Fruit fly (Drosophila melanogaster) whole organism, pupa: ENCODE data around the gene CG6574.
A peak's percentile ranks its signal among the peaks of the same experiment; 100 is the strongest.

Source experiments
- CG10348 ChIP-seq: fragments of 200-800 bp; sonication (Bioruptor generic); IDR thresholded peaks from 2 replicates; pipeline ENCODE4 v1.3.6; 2022; ENCODE audit warnings: missing biosample characterization, missing genetic modification characterization
- CG12605 ChIP-seq: fragments of 200-800 bp; sonication (Bioruptor generic); IDR thresholded peaks from 2 replicates; pipeline ENCODE4 v1.3.6; 2022; ENCODE audit warnings: missing biosample characterization, missing genetic modification characterization
- CG13204 ChIP-seq: fragments of 200-800 bp; sonication (Bioruptor generic); optimal IDR thresholded peaks from 2 replicates; lab custom pipeline; 2018; ENCODE audit warnings: missing biosample characterization, mild to moderate bottlenecking, missing genetic modification characterization, moderate library complexity
- CG14655 ChIP-seq: fragments of 200-800 bp; sonication (Bioruptor generic); optimal IDR thresholded peaks from 3 replicates; lab custom pipeline; 2017; ENCODE audit warnings: mild to moderate bottlenecking, missing biosample characterization, missing genetic modification reagents, missing genetic modification characterization
- CG15710 ChIP-seq: fragments of 200-800 bp; sonication (Bioruptor generic); optimal IDR thresholded peaks from 2 replicates; lab custom pipeline; 2018; ENCODE audit warnings: missing biosample characterization, mild to moderate bottlenecking, missing genetic modification characterization, moderate library complexity
- CG17806 ChIP-seq: fragments of 200-800 bp; sonication (Bioruptor generic); optimal IDR thresholded peaks from 2 replicates; lab custom pipeline; 2018; ENCODE audit warnings: missing biosample characterization, mild to moderate bottlenecking, missing genetic modification characterization, moderate library complexity
- CG32121 ChIP-seq: fragments of 200-800 bp; sonication (Bioruptor generic); IDR thresholded peaks from 2 replicates; pipeline ENCODE4 v1.3.6; 2022; ENCODE audit warnings: missing biosample characterization, missing genetic modification characterization
- CG34367 ChIP-seq: fragments of 200-800 bp; sonication (Bioruptor generic); optimal IDR thresholded peaks from 2 replicates; lab custom pipeline; 2018; ENCODE audit warnings: missing biosample characterization, mild to moderate bottlenecking, missing genetic modification characterization
- CG4496 ChIP-seq: fragments of 200-800 bp; sonication (Bioruptor generic); IDR thresholded peaks from 3 replicates; pipeline ENCODE4 v1.3.6; 2022; ENCODE audit warnings: missing biosample characterization, missing genetic modification characterization
- CG8159 ChIP-seq: fragments of 200-800 bp; sonication (Bioruptor generic); optimal IDR thresholded peaks from 3 replicates; lab custom pipeline; 2018; ENCODE audit warnings: missing biosample characterization, mild to moderate bottlenecking, missing genetic modification characterization, moderate library complexity
- CG8301 ChIP-seq: fragments of 200-800 bp; sonication (Bioruptor generic); optimal IDR thresholded peaks from 2 replicates; lab custom pipeline; 2018; ENCODE audit warnings: missing biosample characterization, mild to moderate bottlenecking, missing genetic modification characterization
- CG9948 ChIP-seq: fragments of 200-800 bp; sonication (Bioruptor generic); optimal IDR thresholded peaks from 2 replicates; lab custom pipeline; 2018; ENCODE audit warnings: missing biosample characterization, mild to moderate bottlenecking, missing genetic modification characterization, moderate library complexity
- D1 ChIP-seq: fragments of 200-800 bp; sonication (Bioruptor generic); optimal IDR thresholded peaks from 2 replicates; lab custom pipeline; 2018; ENCODE audit warnings: missing biosample characterization, mild to moderate bottlenecking, missing genetic modification characterization, moderate library complexity
- EcR ChIP-seq: fragments of 200-800 bp; sonication (Bioruptor generic); optimal IDR thresholded peaks from 3 replicates; lab custom pipeline; 2019; ENCODE audit warnings: missing biosample characterization, missing genetic modification characterization, mild to moderate bottlenecking, moderate library complexity, missing genetic modification reagents
- Ets98B ChIP-seq: fragments of 200-800 bp; sonication (Bioruptor generic); IDR thresholded peaks from 2 replicates; pipeline ENCODE4 v1.3.6; 2022; ENCODE audit warnings: missing biosample characterization, missing genetic modification characterization
- Pif1A ChIP-seq: fragments of 200-800 bp; sonication (Bioruptor generic); optimal IDR thresholded peaks from 3 replicates; lab custom pipeline; 2016; ENCODE audit warnings: missing biosample characterization, missing genetic modification characterization
- Pif1B ChIP-seq: fragments of 200-800 bp; sonication (Bioruptor generic); optimal IDR thresholded peaks from 3 replicates; lab custom pipeline; 2016; ENCODE audit warnings: missing biosample characterization, missing genetic modification characterization
- Snoo ChIP-seq: fragments of 200-800 bp; sonication (Bioruptor generic); optimal IDR thresholded peaks from 3 replicates; lab custom pipeline; 2017; ENCODE audit warnings: missing biosample characterization, mild to moderate bottlenecking, missing genetic modification characterization, inconsistent platforms
- fd96Ca ChIP-seq: fragments of 200-800 bp; sonication (Bioruptor generic); IDR thresholded peaks from 3 replicates; pipeline ENCODE4 v1.3.6; 2022; ENCODE audit warnings: missing biosample characterization, missing genetic modification characterization
- gl ChIP-seq: fragments of 200-800 bp; sonication (Bioruptor generic); optimal IDR thresholded peaks from 2 replicates; lab custom pipeline; 2018; ENCODE audit warnings: missing biosample characterization, mild to moderate bottlenecking, missing genetic modification characterization
- rn ChIP-seq: fragments of 200-800 bp; sonication (Bioruptor generic); IDR thresholded peaks from 2 replicates; pipeline ENCODE4 v1.3.6; 2022; ENCODE audit warnings: missing biosample characterization, missing genetic modification characterization

CG6574 gene

DNA sequence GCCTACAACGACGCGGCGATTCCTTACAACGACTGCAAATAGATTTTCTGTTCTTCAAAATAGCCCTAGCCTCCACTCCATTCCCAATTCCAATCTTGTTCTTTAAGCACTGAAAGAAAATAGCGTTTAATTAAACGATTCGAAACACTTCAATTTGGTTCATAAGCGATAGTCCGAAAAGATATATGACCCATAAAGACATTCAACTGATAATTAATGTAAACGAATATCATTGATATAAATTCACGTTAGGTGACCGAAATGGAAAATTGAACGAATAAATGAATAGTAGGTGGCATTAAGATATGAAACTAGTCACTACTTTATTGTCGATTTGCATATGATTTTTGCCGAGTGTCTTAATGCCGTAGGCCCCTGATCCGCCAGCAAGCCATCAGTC, 33.0 kb downstream of the CG6574 start:
- TF ChIP-seq CG8159 (tag; lab: Kevin White, UChicago) (peak; percentile 80), CG10348 (no peak), gl (tag; lab: Kevin White, UChicago) (peak; percentile 23), CG14655 (GFP tag; lab: Kevin White, UChicago) (peak; percentile 67), CG34367 (peak; percentile 70), CG15710 (tag; lab: Kevin White, UChicago) (peak; percentile 77), CG32121 (GFP tag; lab: Robert Waterston, UW) (no peak), Snoo (tag; lab: Kevin White, UChicago) (no peak), CG12605 (no peak), Ets98B (GFP tag; lab: Robert Waterston, UW) (no peak), CG8301 (tag; lab: Kevin White, UChicago) (peak; percentile 54), CG13204 (GFP tag; lab: Kevin White, UChicago) (no peak), EcR (no peak), D1 (no peak), CG4496 (GFP tag; lab: Robert Waterston, UW) (no peak), Pif1B (GFP tag; lab: Kevin White, UChicago) (peak; percentile 14), CG17806 (peak; percentile 72), Pif1A (peak; percentile 42), CG9948 (tag; lab: Kevin White, UChicago) (peak; percentile 74), fd96Ca (GFP tag; lab: Robert Waterston, UW) (no peak), rn (GFP tag; lab: Robert Waterston, UW) (no peak)

DNA sequence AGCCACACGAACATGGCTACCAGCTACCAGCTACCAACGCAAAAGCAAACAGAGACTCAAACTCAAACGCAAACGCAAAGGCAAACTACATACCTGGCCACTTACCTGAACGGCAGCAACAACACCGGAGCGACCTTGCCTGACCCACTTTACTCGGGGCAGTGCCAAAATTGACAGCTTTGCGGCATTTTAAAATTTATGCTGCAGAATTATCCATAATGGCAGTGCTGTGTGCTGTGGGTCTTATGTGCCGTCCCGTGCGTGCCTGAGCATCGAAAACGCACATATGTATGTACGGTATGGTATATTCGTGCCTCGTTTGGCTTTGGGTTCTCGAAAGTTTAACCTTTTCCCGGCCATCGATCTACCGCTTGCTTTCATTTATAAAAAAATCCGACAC, 34.1 kb downstream of the CG6574 start:
- no peak for TF ChIP-seq Snoo (tag; lab: Kevin White, UChicago)
- TF ChIP-seq CG15710 (tag; lab: Kevin White, UChicago), result no peak
- TF ChIP-seq rn (GFP tag; lab: Robert Waterston, UW), result no peak
- TF ChIP-seq CG13204 (GFP tag; lab: Kevin White, UChicago), result no peak
- TF ChIP-seq CG32121 (GFP tag; lab: Robert Waterston, UW), result no peak
- TF ChIP-seq D1, result no peak
- TF ChIP-seq gl (tag; lab: Kevin White, UChicago), result no peak
- no peak for TF ChIP-seq CG17806
- TF ChIP-seq CG8159 (tag; lab: Kevin White, UChicago), result no peak
- no peak for TF ChIP-seq EcR
- TF ChIP-seq Pif1B (GFP tag; lab: Kevin White, UChicago), result no peak
- no peak for TF ChIP-seq CG8301 (tag; lab: Kevin White, UChicago)
- no peak for TF ChIP-seq CG34367
- no peak for TF ChIP-seq fd96Ca (GFP tag; lab: Robert Waterston, UW)
- no peak for TF ChIP-seq CG4496 (GFP tag; lab: Robert Waterston, UW)
- no peak for TF ChIP-seq Ets98B (GFP tag; lab: Robert Waterston, UW)

DNA sequence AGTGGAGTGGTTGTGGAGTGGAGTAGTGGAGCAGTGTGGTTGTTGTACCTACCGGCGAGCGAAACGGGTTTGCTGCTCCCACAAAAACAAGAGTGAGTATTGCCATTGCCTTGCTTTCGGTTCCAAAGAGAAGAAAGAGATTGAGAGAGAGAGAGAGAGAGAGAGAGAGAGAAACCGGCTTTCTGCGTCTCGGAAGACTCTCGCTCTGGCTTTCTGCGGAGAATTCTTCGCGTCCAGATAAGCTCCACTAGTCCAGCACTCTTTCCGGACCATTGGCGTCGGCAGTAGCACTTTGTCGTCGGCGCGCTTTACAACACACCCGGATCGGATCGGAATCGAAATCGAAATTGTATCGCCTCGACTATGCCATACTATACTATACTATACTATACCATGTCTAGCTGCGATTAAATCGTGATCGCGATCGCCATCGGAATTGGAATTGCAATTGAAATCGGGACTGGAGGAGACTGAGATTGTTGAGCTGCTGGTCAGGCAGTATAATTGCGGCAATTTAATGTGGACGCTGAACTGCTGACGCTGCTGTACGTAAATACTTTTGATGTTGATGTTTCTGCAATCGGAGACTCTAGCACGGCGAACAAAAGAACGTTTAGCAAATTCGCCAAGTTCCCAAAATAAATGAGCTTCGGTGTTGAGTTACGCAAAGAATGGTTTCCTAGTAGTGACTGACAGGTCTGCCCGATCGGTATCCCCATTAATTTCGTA, 35.8 kb downstream of the CG6574 start, which contains the start of gene Cad86C:
TSS of gene Cad86C (plus strand) at position 284 of the 729 bp plus-strand sequence.
- TF ChIP-seq CG12605 (peak; percentile 68), CG10348 (no peak), CG34367 (no peak), CG4496 (GFP tag; lab: Robert Waterston, UW) (peak; percentile 53; the same call in 2 of the 3 replicates), EcR (peak; percentile 75), Pif1B (GFP tag; lab: Kevin White, UChicago) (peak; percentile 54), CG14655 (GFP tag; lab: Kevin White, UChicago) (peak; percentile 7), D1 (no peak), fd96Ca (GFP tag; lab: Robert Waterston, UW) (peak; percentile 54; the same call in 2 of the 3 replicates), CG13204 (GFP tag; lab: Kevin White, UChicago) (peak; percentile 25), CG15710 (tag; lab: Kevin White, UChicago) (no peak), CG8301 (tag; lab: Kevin White, UChicago) (peak; percentile 7), Ets98B (GFP tag; lab: Robert Waterston, UW) (peak; percentile 72), CG9948 (tag; lab: Kevin White, UChicago) (no peak), Snoo (tag; lab: Kevin White, UChicago) (peak; percentile 10), CG8159 (tag; lab: Kevin White, UChicago) (peak; percentile 19), CG32121 (GFP tag; lab: Robert Waterston, UW) (peak; percentile 44; the same call in 1 of the 2 replicates), rn (GFP tag; lab: Robert Waterston, UW) (no peak), Pif1A (peak; percentile 51), CG17806 (no peak), gl (tag; lab: Kevin White, UChicago) (no peak)

DNA sequence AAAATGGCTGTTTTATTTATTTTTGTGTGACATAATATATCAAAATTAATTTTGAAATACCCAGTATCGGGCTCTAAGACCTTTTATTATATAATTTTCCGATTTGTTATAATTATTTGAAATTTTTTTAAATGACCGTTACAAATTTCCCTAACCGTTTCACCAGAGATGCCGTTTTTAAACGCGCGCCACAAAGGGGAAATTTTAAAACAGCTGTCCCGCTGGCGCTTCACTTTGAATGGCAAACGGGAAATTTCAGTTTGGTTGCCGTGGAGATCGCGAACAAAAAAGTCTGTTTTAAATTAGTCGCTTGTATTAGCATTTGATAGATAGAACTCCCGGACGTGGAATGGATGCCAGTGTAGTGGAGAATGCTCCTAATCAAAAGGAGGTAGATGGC, 47.8 kb downstream of the CG6574 start, which contains the start of the genes CG14693 and TTLL15:
TSS of gene CG14693 (minus strand) at position 16 of the 400 bp plus-strand sequence.
TSS of gene TTLL15 (plus strand) at position 257 of the 400 bp plus-strand sequence.
- TF ChIP-seq CG4496 (GFP tag; lab: Robert Waterston, UW) (no peak), CG8159 (tag; lab: Kevin White, UChicago) (no peak), D1 (peak; percentile 27), rn (GFP tag; lab: Robert Waterston, UW) (no peak), Ets98B (GFP tag; lab: Robert Waterston, UW) (no peak), CG34367 (no peak), Pif1B (GFP tag; lab: Kevin White, UChicago) (no peak), CG9948 (tag; lab: Kevin White, UChicago) (no peak)
- TF ChIP-seq, all 21 proteins: peak for 1
